Worm (Caenorhabditis elegans) whole organism, L3 larva: ENCODE results near the gene gei-1.

Experiments used
- aly-2 ChIP-seq: fragments of 150-350 bp; optimal IDR thresholded peaks from 2 replicates; lab custom pipeline; 2014; ENCODE audit warnings: missing biosample characterization, missing genetic modification characterization
- ceh-9 ChIP-seq: sonication (generic microtip); optimal IDR thresholded peaks from 2 replicates; lab custom pipeline; 2018; ENCODE audit warnings: missing biosample characterization, missing genetic modification characterization
- egl-5 ChIP-seq: fragments of 150-350 bp; optimal IDR thresholded peaks from 2 replicates; lab custom pipeline; 2017; ENCODE audit warnings: missing biosample characterization, missing genetic modification reagents, missing genetic modification characterization, inconsistent platforms
- fos-1 ChIP-seq: fragments of 150-350 bp; optimal IDR thresholded peaks from 2 replicates; lab custom pipeline; 2014; ENCODE audit warnings: missing biosample characterization, missing genetic modification characterization
- lin-15B ChIP-seq: fragments of 150-350 bp; optimal IDR thresholded peaks from 2 replicates; lab custom pipeline; 2014; ENCODE audit warnings: missing biosample characterization, missing genetic modification characterization
- nfya-1 ChIP-seq: sonication (generic microtip); optimal IDR thresholded peaks from 2 replicates; lab custom pipeline; 2017; ENCODE audit warnings: missing genetic modification characterization, mild to moderate bottlenecking, missing compliant biosample characterization, antibody characterized with exemption, moderate library complexity; ENCODE audit not compliant: insufficient read depth
- nhr-11 ChIP-seq: fragments of 150-350 bp; optimal IDR thresholded peaks from 2 replicates; lab custom pipeline; 2014; ENCODE audit warnings: missing biosample characterization, missing genetic modification characterization
- nhr-12 ChIP-seq: fragments of 150-350 bp; optimal IDR thresholded peaks from 2 replicates; lab custom pipeline; 2014; ENCODE audit warnings: missing biosample characterization, missing genetic modification characterization
- nhr-28 ChIP-seq: fragments of 150-350 bp; optimal IDR thresholded peaks from 2 replicates; lab custom pipeline; 2014; ENCODE audit warnings: missing biosample characterization, missing genetic modification characterization
- snpc-4 ChIP-seq: fragments of 150-350 bp; optimal IDR thresholded peaks from 2 replicates; lab custom pipeline; 2014; ENCODE audit warnings: missing biosample characterization, missing genetic modification characterization
- zag-1 ChIP-seq: fragments of 150-350 bp; optimal IDR thresholded peaks from 2 replicates; lab custom pipeline; 2014; ENCODE audit warnings: missing biosample characterization, missing genetic modification characterization
- ztf-4 ChIP-seq: fragments of 150-350 bp; optimal IDR thresholded peaks from 2 replicates; lab custom pipeline; 2014; ENCODE audit warnings: missing biosample characterization, missing genetic modification characterization

ce11 chrIII:3331767-3332166 lies 12.9 kb upstream of the gei-1 start:
- TF ChIP-seq nhr-11 (tag; lab: Kevin White, UChicago): no peak
- TF ChIP-seq ceh-9 (tag; lab: Kevin White, UChicago): no peak
- no peak for TF ChIP-seq nhr-12 (tag; lab: Kevin White, UChicago)
- TF ChIP-seq nhr-28 (tag; lab: Kevin White, UChicago): no peak
- TF ChIP-seq aly-2 (tag; lab: Kevin White, UChicago): no peak
- no peak for TF ChIP-seq zag-1
- no peak for TF ChIP-seq snpc-4 (tag; lab: Kevin White, UChicago)
- TF ChIP-seq lin-15B (tag; lab: Kevin White, UChicago): no peak
- no peak for TF ChIP-seq ztf-4
- no peak for TF ChIP-seq nfya-1 (tag; lab: Kevin White, UChicago)
- no peak for TF ChIP-seq egl-5
- no peak for TF ChIP-seq fos-1
